Worm (Caenorhabditis elegans): Measurements from ENCODE around the gene Y37E11AL.9.

- TF ChIP-seq eyg-1 (tag; optimal IDR thresholded peaks at IDR 0.05) (no peak), Y22D7AL.16 (tag; optimal IDR thresholded peaks at IDR 0.05) (no peak), pha-4 (tag; optimal IDR thresholded peaks at IDR 0.05) (no peak), ceh-18 (tag; optimal IDR thresholded peaks at IDR 0.05) (no peak), pax-1 (tag; optimal IDR thresholded peaks at IDR 0.05) (no peak), tbx-2 (tag; optimal IDR thresholded peaks at IDR 0.05) (no peak), ztf-16 (tag; optimal IDR thresholded peaks at IDR 0.05) (no peak), fax-1 (tag; optimal IDR thresholded peaks at IDR 0.05) (no peak)
Measured at ce11 chrIV:3681763-3682162, 18.7 kb downstream of the Y37E11AL.9 start.

Measured in whole organism, late embryonic.